Worm (Caenorhabditis elegans) whole organism, midembryonic: Measurements from ENCODE around the gene Y26G10.1.

Experiments
- T22C8.4 ChIP-seq: fragments of 200-800 bp; sonication (Bioruptor generic); IDR thresholded peaks from 2 replicates; pipeline ENCODE4 v1.3.6; 2022; ENCODE audit warnings: missing genetic modification characterization, missing compliant biosample characterization
- cog-1 ChIP-seq: sonication (generic microtip); optimal IDR thresholded peaks from 2 replicates; lab custom pipeline; 2016; ENCODE audit warnings: missing genetic modification characterization, missing compliant biosample characterization
- flt-1 ChIP-seq: fragments of 200-800 bp; sonication (Bioruptor generic); IDR thresholded peaks from 2 replicates; pipeline ENCODE4 v1.3.6; 2022; ENCODE audit warnings: missing genetic modification characterization, missing compliant biosample characterization
- med-1 ChIP-seq: sonication (generic microtip); optimal IDR thresholded peaks from 2 replicates; lab custom pipeline; 2017; ENCODE audit warnings: missing genetic modification characterization, mild to moderate bottlenecking, missing compliant biosample characterization, antibody characterized with exemption, missing genetic modification reagents; ENCODE audit not compliant: insufficient read depth
- ztf-23 ChIP-seq: fragments of 200-800 bp; sonication (Bioruptor generic); IDR thresholded peaks from 2 replicates; pipeline ENCODE4 v1.3.6; 2022; ENCODE audit warnings: missing genetic modification reagents, missing genetic modification characterization, missing compliant biosample characterization

DNA sequence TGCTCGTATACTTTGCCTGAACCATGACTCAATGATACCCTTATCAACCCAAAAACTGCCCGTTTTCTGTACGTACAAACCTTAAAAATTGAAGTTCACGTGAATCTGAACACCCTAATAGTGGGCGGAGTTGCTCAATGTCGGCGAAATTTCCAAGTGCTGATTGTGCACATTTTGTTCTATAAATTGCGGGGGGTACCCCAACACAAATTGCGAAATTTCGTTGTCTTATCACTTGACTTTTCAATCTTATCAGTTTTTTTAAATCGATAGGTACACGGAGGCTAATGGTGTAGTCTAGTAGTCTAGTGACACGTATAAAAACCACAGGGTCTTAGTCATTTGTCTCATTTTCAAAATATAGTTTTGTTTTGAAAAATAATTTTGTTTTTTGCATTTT is 36.5 kb downstream of the Y26G10.1 start, which contains the start of gene fbxa-108:
- TF ChIP-seq cog-1 (tag; lab: Kevin White, UChicago) (no peak), T22C8.4 (GFP tag; lab: Robert Waterston, UW) (no peak), ztf-23 (GFP tag; lab: Robert Waterston, UW) (no peak), med-1 (GFP tag; lab: Kevin White, UChicago) (no peak), flt-1 (GFP tag; lab: Robert Waterston, UW) (no peak)
